Worm (Caenorhabditis elegans) whole organism, late embryonic: ENCODE measurements around the gene Y54G11A.2.
A peak's percentile ranks its signal among the peaks of the same experiment; 100 is the strongest.

Experiments
- K02D7.2 ChIP-seq: sonication (generic microtip); optimal IDR thresholded peaks from 2 replicates; lab custom pipeline; 2017; ENCODE audit warnings: mild to moderate bottlenecking, missing genetic modification characterization, missing compliant biosample characterization
- K09A11.1 ChIP-seq: sonication (generic microtip); optimal IDR thresholded peaks from 2 replicates; lab custom pipeline; 2017; ENCODE audit warnings: antibody characterized with exemption, mild to moderate bottlenecking, missing genetic modification characterization, missing compliant biosample characterization; ENCODE audit not compliant: insufficient read depth
- T23F11.4 ChIP-seq: fragments of 200-800 bp; sonication (Bioruptor generic); optimal IDR thresholded peaks from 2 replicates; lab custom pipeline; 2018; ENCODE audit warnings: mild to moderate bottlenecking, missing genetic modification characterization, missing compliant biosample characterization
- ama-1 ChIP-seq: fragments of 150-350 bp; optimal IDR thresholded peaks from 2 replicates; lab custom pipeline; 2014
- ceh-22 ChIP-seq: sonication (generic microtip); optimal IDR thresholded peaks from 2 replicates; lab custom pipeline; 2017; ENCODE audit warnings: missing biosample characterization, missing genetic modification characterization
- ceh-34 ChIP-seq: sonication (generic microtip); optimal IDR thresholded peaks from 2 replicates; lab custom pipeline; 2016; ENCODE audit warnings: mild to moderate bottlenecking, missing genetic modification characterization, missing compliant biosample characterization
- ceh-45 ChIP-seq: fragments of 200-800 bp; sonication (Bioruptor generic); IDR thresholded peaks from 2 replicates; pipeline ENCODE4 v1.3.6; 2022; ENCODE audit warnings: missing genetic modification reagents, missing genetic modification characterization, missing compliant biosample characterization
- ceh-48 ChIP-seq: sonication (generic microtip); optimal IDR thresholded peaks from 2 replicates; lab custom pipeline; 2016; ENCODE audit warnings: missing genetic modification characterization, inconsistent platforms, missing compliant biosample characterization
- dve-1 ChIP-seq: sonication (generic microtip); optimal IDR thresholded peaks from 2 replicates; lab custom pipeline; 2017; ENCODE audit warnings: antibody characterized with exemption, mild to moderate bottlenecking, missing genetic modification characterization, missing compliant biosample characterization
- elt-2 ChIP-seq: sonication (generic microtip); optimal IDR thresholded peaks from 2 replicates; lab custom pipeline; 2016; ENCODE audit warnings: missing genetic modification reagents, missing genetic modification characterization, missing compliant biosample characterization
- eyg-1 ChIP-seq: sonication (generic microtip); optimal IDR thresholded peaks from 2 replicates; lab custom pipeline; 2016; ENCODE audit warnings: missing genotype, missing genetic modification characterization, missing compliant biosample characterization
- fkh-10 ChIP-seq: fragments of 150-350 bp; optimal IDR thresholded peaks from 2 replicates; lab custom pipeline; 2014; ENCODE audit warnings: missing biosample characterization, missing genetic modification reagents, missing genetic modification characterization
- hlh-13 ChIP-seq: fragments of 200-800 bp; sonication (Bioruptor generic); optimal IDR thresholded peaks from 2 replicates; lab custom pipeline; 2018; ENCODE audit warnings: mild to moderate bottlenecking, missing genetic modification characterization, missing compliant biosample characterization
- hlh-15 ChIP-seq: sonication (generic microtip); optimal IDR thresholded peaks from 2 replicates; lab custom pipeline; 2016; ENCODE audit warnings: missing genetic modification characterization, missing compliant biosample characterization
- hlh-6 ChIP-seq: sonication (generic microtip); optimal IDR thresholded peaks from 2 replicates; lab custom pipeline; 2016; ENCODE audit warnings: missing genotype, missing genetic modification characterization, missing compliant biosample characterization
- lim-6 ChIP-seq: sonication (generic microtip); optimal IDR thresholded peaks from 2 replicates; lab custom pipeline; 2016; ENCODE audit warnings: missing genetic modification characterization, missing compliant biosample characterization
- lin-11 ChIP-seq: fragments of 200-800 bp; sonication (Bioruptor generic); optimal IDR thresholded peaks from 2 replicates; lab custom pipeline; 2018; ENCODE audit warnings: mild to moderate bottlenecking, missing genetic modification characterization, missing compliant biosample characterization
- madf-2 ChIP-seq: sonication (generic microtip); optimal IDR thresholded peaks from 2 replicates; lab custom pipeline; 2017; ENCODE audit warnings: missing genetic modification characterization, missing compliant biosample characterization
- nfya-1 ChIP-seq: sonication (generic microtip); optimal IDR thresholded peaks from 2 replicates; lab custom pipeline; 2017; ENCODE audit warnings: missing genetic modification characterization, mild to moderate bottlenecking, missing compliant biosample characterization, antibody characterized with exemption, moderate library complexity
- nhr-11 ChIP-seq: fragments of 150-350 bp; optimal IDR thresholded peaks from 2 replicates; lab custom pipeline; 2014; ENCODE audit warnings: missing biosample characterization, missing genetic modification characterization
- pha-4 ChIP-seq: fragments of 150-350 bp; optimal IDR thresholded peaks from 2 replicates; lab custom pipeline; 2018; ENCODE audit warnings: missing biosample characterization, missing genetic modification reagents, missing genetic modification characterization
- pqm-1 ChIP-seq: sonication (generic microtip); optimal IDR thresholded peaks from 2 replicates; lab custom pipeline; 2016; ENCODE audit warnings: missing genetic modification characterization, missing compliant biosample characterization
- pros-1 ChIP-seq: fragments of 150-350 bp; optimal IDR thresholded peaks from 2 replicates; lab custom pipeline; 2014; ENCODE audit warnings: missing biosample characterization, missing genetic modification reagents, missing genetic modification characterization
- ref-2 ChIP-seq: sonication (generic microtip); optimal IDR thresholded peaks from 2 replicates; lab custom pipeline; 2016; ENCODE audit warnings: missing genetic modification characterization, missing compliant biosample characterization
- sdc-2 ChIP-seq: sonication (generic microtip); optimal IDR thresholded peaks from 2 replicates; lab custom pipeline; 2016; ENCODE audit warnings: missing genotype, missing genetic modification characterization, missing compliant biosample characterization
- sox-2 ChIP-seq: fragments of 200-800 bp; sonication (Bioruptor generic); IDR thresholded peaks from 2 replicates; pipeline ENCODE4 v1.3.6; 2022; ENCODE audit warnings: missing genetic modification reagents, missing genetic modification characterization, missing compliant biosample characterization
- sox-4 ChIP-seq: sonication (generic microtip); optimal IDR thresholded peaks from 2 replicates; lab custom pipeline; 2017; ENCODE audit warnings: mild to moderate bottlenecking, missing genetic modification characterization, inconsistent platforms, missing compliant biosample characterization
- tbx-2 ChIP-seq: sonication (generic microtip); optimal IDR thresholded peaks from 2 replicates; lab custom pipeline; 2016; ENCODE audit warnings: missing genetic modification characterization, missing compliant biosample characterization
- ttx-3 ChIP-seq: sonication (generic microtip); optimal IDR thresholded peaks from 2 replicates; lab custom pipeline; 2016; ENCODE audit warnings: missing genetic modification reagents, missing genetic modification characterization, missing compliant biosample characterization
- unc-3 ChIP-seq, 2 experiments: fragments of 200-800 bp in 1 of 2; sonication (Bioruptor generic) in 1 of 2; sonication (generic microtip) in 1 of 2; conservative IDR thresholded peaks in 1 of 2; optimal IDR thresholded peaks in 1 of 2; 2 replicates each; pipeline versions ENCODE4 v1.3.6 to Lab custom; 2016 to 2022; ENCODE audit warnings: missing compliant biosample characterization in 2 of 2, missing genetic modification characterization in 2 of 2, missing genetic modification reagents in 1 of 2
- unc-42 ChIP-seq: sonication (generic microtip); optimal IDR thresholded peaks from 2 replicates; lab custom pipeline; 2016; ENCODE audit warnings: missing genotype, missing genetic modification characterization, missing compliant biosample characterization
- unc-86 ChIP-seq: sonication (generic microtip); optimal IDR thresholded peaks from 2 replicates; lab custom pipeline; 2016; ENCODE audit warnings: missing genetic modification characterization, missing compliant biosample characterization
- zip-5 ChIP-seq: sonication (generic microtip); optimal IDR thresholded peaks from 2 replicates; lab custom pipeline; 2016; ENCODE audit warnings: missing genetic modification characterization, missing compliant biosample characterization
- ztf-16 ChIP-seq: sonication (generic microtip); optimal IDR thresholded peaks from 2 replicates; lab custom pipeline; 2017; ENCODE audit warnings: missing genetic modification characterization, missing compliant biosample characterization

Gene Y54G11A.2

ce11 chrII:14230938-14231337, 21.2 kb upstream of the Y54G11A.2 start:
- TF ChIP-seq nhr-11 (no peak), fkh-10 (GFP tag; lab: Kevin White, UChicago) (no peak), hlh-15 (tag; lab: Kevin White, UChicago) (no peak), ceh-22 (no peak), elt-2 (tag; lab: Kevin White, UChicago) (no peak), dve-1 (tag; lab: Kevin White, UChicago) (no peak), pha-4 (no peak), madf-2 (tag; lab: Kevin White, UChicago) (no peak), T23F11.4 (no peak), unc-86 (tag; lab: Kevin White, UChicago) (no peak)

DNA sequence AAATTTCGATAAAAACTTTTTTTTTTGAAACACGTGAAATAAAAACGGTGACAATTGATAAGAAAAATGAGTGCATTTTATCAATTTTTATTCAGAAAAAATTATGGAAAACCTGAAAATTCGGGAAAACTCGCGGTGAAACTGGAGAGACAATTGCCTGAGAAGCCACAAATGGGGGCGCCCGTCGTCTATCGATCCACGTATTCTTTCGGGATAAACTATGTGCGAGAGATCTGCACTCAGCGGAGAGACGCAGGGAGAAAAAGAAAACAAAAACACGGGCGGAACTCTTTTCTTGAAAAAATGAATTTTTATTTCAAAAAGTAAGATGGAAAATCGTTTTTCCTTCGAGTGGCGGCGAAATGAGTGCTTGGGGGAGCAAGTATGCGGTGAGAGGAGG, 18.3 kb upstream of the Y54G11A.2 start, which contains the start of gene men-1:
TSS of gene men-1 (minus strand) at position 242 of the 400 bp plus-strand sequence.
- TF ChIP-seq unc-42 (tag; lab: Kevin White, UChicago) (no peak), T23F11.4 (no peak), ceh-48 (tag; lab: Kevin White, UChicago) (peak; percentile 35)

ce11 chrII:14234375-14235102, 17.6 kb upstream of the Y54G11A.2 start:
- TF ChIP-seq pros-1 (tag; lab: Kevin White, UChicago) (no peak), K02D7.2 (no peak), eyg-1 (tag; lab: Kevin White, UChicago) (no peak), ceh-45 (GFP tag; lab: Robert Waterston, UW) (no peak), ref-2 (no peak), sox-4 (tag; lab: Kevin White, UChicago) (no peak), nfya-1 (no peak), ztf-16 (tag; lab: Kevin White, UChicago) (no peak), hlh-13 (GFP tag; lab: Kevin White, UChicago) (no peak), hlh-15 (tag; lab: Kevin White, UChicago) (no peak), ceh-34 (tag; lab: Kevin White, UChicago) (no peak), sox-2 (no peak), pha-4 (no peak), lim-6 (tag; lab: Kevin White, UChicago) (no peak), pqm-1 (no peak), lin-11 (tag; lab: Kevin White, UChicago) (no peak), ttx-3 (no peak), unc-42 (tag; lab: Kevin White, UChicago) (no peak), tbx-2 (tag; lab: Kevin White, UChicago) (no peak), hlh-6 (tag; lab: Kevin White, UChicago) (no peak)

DNA sequence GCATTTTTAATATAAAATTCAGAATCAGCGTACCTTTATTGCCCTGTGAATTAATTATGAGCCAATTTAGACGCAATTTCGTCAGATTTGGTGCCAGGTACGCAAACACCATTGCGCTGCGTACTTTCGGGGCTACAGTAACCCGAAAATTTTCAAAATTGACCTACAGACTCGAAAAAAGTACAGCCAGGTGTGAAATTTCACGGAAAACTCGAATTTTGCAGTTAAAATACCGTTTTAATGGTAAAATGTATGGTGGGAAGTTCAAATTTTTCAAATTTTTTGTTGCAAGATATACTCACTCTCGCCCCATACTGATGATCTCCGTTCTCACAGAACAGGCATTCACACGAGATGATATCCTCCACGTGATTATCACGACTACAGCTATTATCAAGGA, 15.6 kb upstream of the Y54G11A.2 start:
- TF ChIP-seq zip-5 (tag; lab: Kevin White, UChicago) (no peak), elt-2 (tag; lab: Kevin White, UChicago) (no peak), unc-42 (tag; lab: Kevin White, UChicago) (no peak), K02D7.2 (no peak), pros-1 (tag; lab: Kevin White, UChicago) (no peak), tbx-2 (tag; lab: Kevin White, UChicago) (no peak), K09A11.1 (tag; lab: Kevin White, UChicago) (no peak), ama-1 (no peak), sox-2 (no peak)

DNA sequence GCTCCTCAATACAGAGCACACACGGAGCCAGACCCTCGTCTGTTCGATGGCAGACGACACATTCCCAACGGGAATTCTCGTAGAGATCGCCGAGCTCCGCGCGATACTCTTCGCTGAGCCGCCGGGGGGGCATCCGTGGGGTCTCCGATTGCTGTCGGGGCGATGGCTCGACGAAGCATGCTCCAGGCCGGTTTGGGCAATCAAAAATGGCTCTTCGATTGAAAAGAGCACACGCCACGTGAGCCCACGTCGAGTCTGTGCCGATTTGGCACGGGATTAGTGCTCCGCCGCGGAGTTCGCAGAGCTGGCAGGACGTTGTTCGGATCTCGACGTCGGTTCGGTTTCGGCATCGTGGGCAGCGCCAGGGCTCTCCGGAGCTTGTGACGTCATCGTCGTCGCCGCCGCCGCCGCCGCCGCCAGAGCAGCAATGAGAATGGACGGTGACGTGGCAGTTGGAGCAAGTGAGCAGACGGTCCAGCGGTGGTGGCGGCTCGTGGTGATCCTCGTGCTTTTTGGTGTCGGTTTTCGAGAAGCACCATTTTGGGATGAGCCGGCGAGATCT, 14.8 kb upstream of the Y54G11A.2 start:
- no peak for TF ChIP-seq unc-3 (GFP tag; conservative IDR thresholded peaks at IDR 0.05; lab: Robert Waterston, UW)
- TF ChIP-seq unc-3 (tag; optimal IDR thresholded peaks at IDR 0.05; lab: Kevin White, UChicago), result no peak
- TF ChIP-seq sdc-2 (tag; lab: Kevin White, UChicago), result peak; percentile 17
- TF ChIP-seq, all 69 proteins: peak for 1
